ENCODE assay signal across 5 worm cellular contexts in genomic region chrIV:5780234-5780788, ce11.
TF ChIP-seq lines count a peak whose summit lies in the region.

No protein-coding gene starts in this region.

TF ChIP-seq in whole organism, L1 larva, 84 proteins besides CTCF, POLR2A, EP300 and RAD21:
- peak; percentile 65 for TF ChIP-seq nhr-85 (tag; lab: Kevin White, UChicago)
- TF ChIP-seq blmp-1 (tag; optimal IDR thresholded peaks at IDR 0.05; lab: Kevin White, UChicago): peak; percentile 49
- peak in 2 of 6 experiments; percentile 37 to 72 for TF ChIP-seq elt-3 (tag; optimal IDR thresholded peaks at IDR 0.05; lab: Kevin White, UChicago)
- TF ChIP-seq Y116A8C.19 (tag; optimal IDR thresholded peaks at IDR 0.05; lab: Kevin White, UChicago; ENCODE audit: borderline replicate concordance): no peak
- no peak for TF ChIP-seq snu-23 (GFP tag; optimal IDR thresholded peaks at IDR 0.05; lab: Kevin White, UChicago)
- TF ChIP-seq nhr-20 (tag; optimal IDR thresholded peaks at IDR 0.05; lab: Kevin White, UChicago): peak; percentile 60
- TF ChIP-seq pax-3 (tag; optimal IDR thresholded peaks at IDR 0.05; lab: Kevin White, UChicago): no peak
- TF ChIP-seq nhr-71 (tag; optimal IDR thresholded peaks at IDR 0.05; lab: Kevin White, UChicago): peak; percentile 63

TF ChIP-seq in whole organism, L2 larva, 48 proteins besides CTCF, POLR2A, EP300 and RAD21:
- TF ChIP-seq nhr-25 (tag; optimal IDR thresholded peaks at IDR 0.05; lab: Kevin White, UChicago) (peak; percentile 28), sma-9 (GFP tag; optimal IDR thresholded peaks at IDR 0.05; lab: Kevin White, UChicago) (peak; percentile 37), sma-9 (tag; optimal IDR thresholded peaks at IDR 0.05; lab: Kevin White, UChicago) (no peak), fos-1 (tag; optimal IDR thresholded peaks at IDR 0.05; lab: Kevin White, UChicago) (no peak), blmp-1 (tag; optimal IDR thresholded peaks at IDR 0.05; lab: Kevin White, UChicago; ENCODE audit: insufficient read depth) (peak; percentile 15), egl-27 (tag; optimal IDR thresholded peaks at IDR 0.05; lab: Kevin White, UChicago) (peak; percentile 66), nhr-21 (tag; optimal IDR thresholded peaks at IDR 0.05; lab: Kevin White, UChicago) (peak; percentile 33), ama-1 (optimal IDR thresholded peaks at IDR 0.05; lab: Kevin White, UChicago) (no peak)

TF ChIP-seq in whole organism, L3 larva, 47 proteins besides CTCF, POLR2A, EP300 and RAD21:
- no peak for TF ChIP-seq nhr-76 (tag; optimal IDR thresholded peaks at IDR 0.05; lab: Kevin White, UChicago)
- peak; percentile 58 for TF ChIP-seq nhr-23 (tag; optimal IDR thresholded peaks at IDR 0.05; lab: Kevin White, UChicago)
- TF ChIP-seq pqm-1 (tag; optimal IDR thresholded peaks at IDR 0.05; lab: Kevin White, UChicago): peak; percentile 80
- no peak for TF ChIP-seq ztf-4 (tag; optimal IDR thresholded peaks at IDR 0.05; lab: Kevin White, UChicago)
- TF ChIP-seq nhr-43 (tag; optimal IDR thresholded peaks at IDR 0.05; lab: Kevin White, UChicago; ENCODE audit: poor library complexity, severe bottlenecking): peak; percentile 61

TF ChIP-seq in whole organism, L4 larva, 104 proteins besides CTCF, POLR2A, EP300 and RAD21:
- TF ChIP-seq ZK337.2 (GFP tag; IDR thresholded peaks at IDR 0.05; lab: Robert Waterston, UW) (no peak), nhr-25 (tag; optimal IDR thresholded peaks at IDR 0.05; lab: Kevin White, UChicago; ENCODE audit: borderline replicate concordance, insufficient read depth) (no peak), hlh-30 (tag; optimal IDR thresholded peaks at IDR 0.05; lab: Kevin White, UChicago; ENCODE audit: insufficient read depth) (peak; percentile 2), mdl-1 (tag; optimal IDR thresholded peaks at IDR 0.05; lab: Kevin White, UChicago) (peak in 1 of 2 experiments; percentile 30), dmd-6 (GFP tag; IDR thresholded peaks at IDR 0.05; lab: Robert Waterston, UW) (0 out of 2 replicates have a peak, but pooled peaks have one; percentile 12), nhr-48 (tag; optimal IDR thresholded peaks at IDR 0.05; lab: Kevin White, UChicago) (peak; percentile 62), aha-1 (tag; lab: Kevin White, UChicago) (peak; percentile 92), dve-1 (tag; optimal IDR thresholded peaks at IDR 0.05; lab: Kevin White, UChicago; ENCODE audit: insufficient read depth) (peak; percentile 22), pqm-1 (tag; optimal IDR thresholded peaks at IDR 0.05; lab: Kevin White, UChicago) (peak; percentile 23), nhr-28 (tag; optimal IDR thresholded peaks at IDR 0.05; lab: Kevin White, UChicago) (peak; percentile 31)
TF ChIP-seq in whole organism, L4 larva: peak in this region for 8.

TF ChIP-seq in whole organism, mixed stage, embryonic, 35 proteins besides CTCF, POLR2A, EP300 and RAD21:
- TF ChIP-seq elt-1 (tag; optimal IDR thresholded peaks at IDR 0.05; lab: Kevin White, UChicago; ENCODE audit: borderline replicate concordance, insufficient read depth) (peak; percentile 38), unc-62 (GFP tag; optimal IDR thresholded peaks at IDR 0.05; lab: Kevin White, UChicago) (no peak)

Comparison
In these comparisons a context has a peak if more than half of its experiments do, and no peak if none do; other contexts are left out.
1. Of the 29 proteins assayed by ChIP-seq in both whole organism, L4 larva and whole organism, L1 larva: peak only in whole organism, L4 larva: aha-1, nhr-28 and pqm-1; only in whole organism, L1 larva: none; in both: none; in neither: 25; mixed calls (peak in some experiments, not most) for 1.